Worm (Caenorhabditis elegans) whole organism, dauer: ENCODE measurements around the gene F10D2.10.

Experiments used
- unc-62 ChIP-seq: sonication (generic microtip); optimal IDR thresholded peaks from 2 replicates; lab custom pipeline; 2017; ENCODE audit warnings: missing biosample characterization, missing genetic modification reagents, missing genetic modification characterization

The F10D2.10 gene

ce11 chrV:7163477-7164114, 7.6 kb upstream of the F10D2.10 start, which contains the start of gene ugt-41:
TSS of gene ugt-41 (minus strand) at chrV:7163595.
- TF ChIP-seq unc-62: no peak

DNA sequence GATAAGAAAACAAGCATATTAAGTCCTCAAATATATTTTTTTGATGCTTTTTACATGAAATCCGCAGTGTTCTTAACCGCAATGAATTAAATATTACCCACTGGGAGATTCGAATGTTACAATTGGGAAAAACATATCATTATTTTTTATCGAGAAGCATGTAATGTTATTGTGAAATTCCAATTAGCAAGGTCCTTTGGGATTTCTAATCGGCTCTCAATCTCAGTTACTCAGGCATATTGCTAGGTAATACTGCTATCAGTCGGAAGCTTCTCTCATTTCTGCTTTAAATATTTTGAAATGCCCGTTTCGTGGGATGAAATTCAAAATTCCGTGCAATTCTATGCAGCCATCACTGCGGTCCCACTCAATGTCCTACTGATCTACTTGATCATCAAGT, 3.4 kb upstream of the F10D2.10 start, which contains the start of gene str-204:
TSS of gene str-204 (plus strand) at position 301 of the 400 bp plus-strand sequence.
- TF ChIP-seq unc-62: no peak

DNA sequence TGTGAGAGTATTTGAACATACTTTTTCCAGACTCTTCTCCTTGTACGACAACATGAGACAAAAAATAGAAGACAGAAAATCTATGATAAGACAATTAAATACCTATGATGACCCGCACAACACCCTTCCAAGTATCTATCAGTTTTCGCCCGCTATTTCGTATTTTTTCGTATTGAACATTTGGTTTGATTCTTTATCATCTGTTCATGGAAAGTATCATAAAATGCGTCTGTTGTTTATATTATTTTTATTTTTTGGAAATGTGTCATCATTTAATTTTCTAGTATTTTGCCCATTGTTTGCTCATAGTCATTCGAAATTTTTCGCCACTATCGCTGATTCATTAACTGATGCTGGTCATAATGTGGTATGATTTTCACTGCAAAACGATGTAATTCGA, 1.1 kb upstream of the F10D2.10 start, which contains the start of gene ugt-39:
TSS of gene ugt-39 (plus strand) at position 54 of the 400 bp plus-strand sequence.
- no peak for TF ChIP-seq unc-62

DNA sequence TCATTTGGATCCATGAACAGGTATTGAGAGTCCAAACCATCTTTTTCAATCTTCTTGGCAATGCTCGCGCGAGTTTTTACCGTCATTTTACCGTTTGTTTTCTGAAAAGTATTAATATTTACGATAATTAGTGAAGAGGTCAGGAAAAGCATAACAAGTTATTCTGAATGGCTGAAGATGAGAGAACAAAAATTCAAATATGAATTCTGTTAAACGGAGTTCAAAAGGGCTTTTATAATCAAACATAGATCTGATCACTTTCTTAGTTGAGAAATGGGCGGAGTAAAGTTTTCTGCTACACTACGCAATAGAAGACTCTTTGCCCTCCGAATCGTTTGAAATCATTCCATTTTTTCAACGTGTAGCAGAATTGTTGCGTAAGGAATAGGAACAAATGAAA, 2.9 kb downstream of the F10D2.10 start, which contains the start of gene fat-7:
TSS of gene fat-7 (minus strand) at position 101 of the 400 bp plus-strand sequence.
- TF ChIP-seq unc-62: no peak

DNA sequence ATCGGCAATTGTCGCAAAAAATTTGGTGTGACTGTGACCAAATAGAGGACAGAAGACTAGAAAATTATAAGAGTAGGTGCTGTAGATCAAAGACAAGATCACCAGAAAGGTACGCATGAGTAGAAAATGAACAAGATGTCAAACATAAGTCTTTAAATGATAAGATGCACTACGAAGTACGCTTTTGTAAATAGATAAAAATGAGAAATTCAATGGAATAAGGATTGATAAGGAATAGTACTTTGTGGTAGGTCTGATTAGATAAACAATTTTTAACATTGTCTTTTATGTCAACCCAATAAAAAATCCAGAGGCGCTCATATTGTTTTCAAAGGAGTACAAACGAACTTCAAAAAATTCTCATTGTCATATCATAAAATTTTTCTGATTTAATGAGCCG, 5.4 kb downstream of the F10D2.10 start, which contains the start of gene F10D2.8:
TSS of gene F10D2.8 (minus strand) at position 145 of the 400 bp plus-strand sequence.
- no peak for TF ChIP-seq unc-62

DNA sequence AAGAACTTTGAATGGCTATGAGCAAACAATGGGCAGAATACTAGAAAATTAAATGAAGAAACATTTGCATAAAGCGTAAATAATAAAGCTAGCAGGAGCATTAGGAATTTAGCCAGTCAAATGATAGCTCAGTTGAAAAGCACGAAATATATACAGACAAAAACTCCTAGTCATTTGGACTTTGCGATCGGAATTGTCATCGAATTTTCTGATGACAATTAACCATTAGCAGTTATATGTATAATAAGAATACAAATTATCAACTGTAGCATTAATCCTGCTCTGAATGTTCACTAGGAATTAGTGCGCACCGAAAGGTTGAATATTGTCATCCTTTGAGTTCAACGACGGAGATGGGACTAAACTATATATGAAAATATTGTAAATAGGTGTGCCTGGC, 8.6 kb downstream of the F10D2.10 start, which contains the start of gene ugt-38:
TSS of gene ugt-38 (minus strand) at position 101 of the 400 bp plus-strand sequence.
- TF ChIP-seq unc-62: no peak

- TF ChIP-seq unc-62: no peak
These were observed 10.6 kb downstream of the F10D2.10 start, which contains the start of gene ugt-37 for ce11 chrV:7145250-7145850. TSS of gene ugt-37 (minus strand) at chrV:7145318.

DNA sequence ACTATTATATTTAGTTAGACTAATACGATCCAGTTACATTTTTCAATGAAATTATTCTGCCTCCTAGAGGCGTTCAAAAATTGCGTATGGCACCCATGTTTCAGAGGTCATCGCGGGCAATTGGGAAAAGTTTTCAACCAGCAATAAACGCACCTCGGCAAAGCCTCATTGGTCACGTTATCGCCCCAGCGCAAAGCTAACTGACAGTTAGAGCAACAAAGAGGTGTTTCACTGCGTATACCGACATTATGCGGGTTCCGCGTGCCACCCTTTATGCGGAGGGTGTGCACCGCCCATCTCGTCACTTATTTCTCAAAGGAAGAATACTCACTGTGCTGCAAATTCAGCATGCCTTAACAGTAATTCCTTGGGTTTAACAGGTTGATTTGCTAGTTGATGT, 13.3 kb downstream of the F10D2.10 start:
- TF ChIP-seq unc-62: no peak

DNA sequence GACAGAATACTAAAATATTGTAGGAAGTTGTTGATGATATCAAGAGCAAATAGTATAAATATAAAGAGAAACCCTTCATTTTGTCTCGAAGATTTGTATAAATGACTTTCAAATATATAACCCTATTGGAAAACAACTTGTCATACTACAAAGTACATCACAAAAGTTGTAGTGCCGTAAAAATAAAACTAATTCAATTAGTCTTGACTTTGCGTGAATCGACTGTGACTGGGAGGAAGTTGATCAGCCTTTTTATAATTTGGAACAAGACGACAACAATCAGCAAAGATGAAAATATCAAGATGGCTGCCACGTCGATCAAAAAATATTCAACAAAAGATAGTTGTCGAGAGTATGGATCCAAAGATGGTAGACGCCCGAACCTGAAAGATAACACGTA, 14.1 kb downstream of the F10D2.10 start, which contains the start of gene ugt-40:
TSS of gene ugt-40 (minus strand) at position 101 of the 400 bp plus-strand sequence.
- TF ChIP-seq unc-62: no peak

- no peak for TF ChIP-seq unc-62
These were observed 15.6 kb downstream of the F10D2.10 start for ce11 chrV:7140368-7140767.

ce11 chrV:7138320-7138719, 17.7 kb downstream of the F10D2.10 start, which contains the start of gene str-112:
TSS of gene str-112 (minus strand) at chrV:7138420.
- TF ChIP-seq unc-62: no peak

DNA sequence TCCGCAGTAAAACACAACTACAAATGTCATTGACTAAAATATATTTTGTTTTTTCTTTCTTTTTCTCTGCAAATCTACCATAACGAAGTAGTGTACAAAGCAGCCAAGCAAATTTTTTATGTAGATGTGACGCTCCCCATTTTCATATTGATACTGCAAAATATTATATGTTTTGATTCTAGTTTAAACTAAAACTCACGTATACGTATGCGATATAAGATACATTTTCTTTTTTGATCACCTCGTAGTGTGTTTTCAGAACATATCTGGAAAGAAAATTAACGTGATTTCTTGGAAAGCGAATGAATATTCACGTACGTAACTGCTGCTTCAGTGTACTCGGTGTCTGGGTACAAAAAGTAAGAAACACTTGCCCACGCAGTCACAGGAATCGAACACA, 19.1 kb downstream of the F10D2.10 start:
- no peak for TF ChIP-seq unc-62

DNA sequence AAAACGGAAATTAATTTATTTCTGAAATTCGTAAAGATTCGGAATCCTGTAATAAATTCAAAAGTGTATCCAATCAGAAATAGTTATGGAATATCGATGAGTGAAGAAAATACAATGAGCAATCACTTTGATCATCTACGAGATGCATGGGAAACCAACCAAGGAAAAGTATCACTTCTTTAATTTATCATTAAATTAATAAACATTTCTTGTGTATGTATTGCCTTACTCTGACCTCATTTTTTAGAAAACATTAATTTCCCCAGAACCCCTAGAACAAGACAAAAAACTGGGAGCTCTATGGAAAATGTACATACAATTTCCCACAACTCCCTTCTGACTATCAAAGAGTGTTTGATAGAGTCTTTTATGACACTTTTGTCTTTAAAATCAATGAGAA, 22.0 kb downstream of the F10D2.10 start, which contains the start of gene F10D2.16:
TSS of gene F10D2.16 (plus strand) at position 301 of the 400 bp plus-strand sequence.
- no peak for TF ChIP-seq unc-62

DNA sequence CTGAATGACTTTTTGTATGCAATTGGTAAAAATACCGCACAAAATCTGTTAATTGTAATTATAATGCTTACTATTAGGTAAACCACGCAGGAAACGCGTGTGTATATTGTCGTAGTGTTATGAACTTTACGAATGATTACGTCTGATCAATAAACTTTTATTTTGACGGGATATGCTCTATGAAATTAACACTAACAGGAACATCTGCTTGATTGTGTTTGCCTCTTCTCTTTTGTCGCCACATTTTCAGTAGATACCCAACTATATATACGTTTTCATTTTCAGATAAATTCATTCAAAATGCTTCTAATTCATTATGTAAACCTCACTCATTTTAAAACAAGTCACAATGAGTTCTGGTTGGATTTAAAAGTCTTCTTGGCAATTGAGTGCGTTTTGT, 23.7 kb downstream of the F10D2.10 start, which contains the start of gene sre-10:
TSS of gene sre-10 (plus strand) at position 301 of the 400 bp plus-strand sequence.
- TF ChIP-seq unc-62: no peak

ce11 chrV:7130974-7131373, 25.0 kb downstream of the F10D2.10 start, which contains the start of gene srx-36:
TSS of gene srx-36 (minus strand) at chrV:7131074.
- no peak for TF ChIP-seq unc-62

ce11 chrV:7129460-7129859, 26.5 kb downstream of the F10D2.10 start, which contains the start of gene T01C4.8:
TSS of gene T01C4.8 (minus strand) at chrV:7129560.
- TF ChIP-seq unc-62: no peak

ce11 chrV:7123979-7124378, 32.0 kb downstream of the F10D2.10 start:
- TF ChIP-seq unc-62: no peak
